Fruit fly (Drosophila melanogaster) whole organism, adult: Measurements from ENCODE around the gene CG8301.

Experiments
- CG11617 ChIP-seq: fragments of 200-800 bp; sonication (Bioruptor generic); optimal IDR thresholded peaks from 2 replicates; lab custom pipeline; 2017; ENCODE audit warnings: mild to moderate bottlenecking, missing biosample characterization, missing genetic modification reagents, missing genetic modification characterization
- CG12768 ChIP-seq: fragments of 200-800 bp; sonication (Bioruptor generic); optimal IDR thresholded peaks from 2 replicates; lab custom pipeline; 2017; ENCODE audit warnings: missing biosample characterization, missing genetic modification characterization, mild to moderate bottlenecking, moderate library complexity, missing genetic modification reagents
- CG14711 ChIP-seq: fragments of 200-800 bp; sonication (Bioruptor generic); optimal IDR thresholded peaks from 2 replicates; lab custom pipeline; 2018; ENCODE audit warnings: missing biosample characterization, mild to moderate bottlenecking, missing genetic modification characterization, moderate library complexity
- CG1620 ChIP-seq: fragments of 200-800 bp; sonication (Bioruptor generic); optimal IDR thresholded peaks from 2 replicates; lab custom pipeline; 2016; ENCODE audit warnings: missing biosample characterization, missing genetic modification characterization
- CG33017 ChIP-seq: fragments of 200-800 bp; sonication (Bioruptor generic); optimal IDR thresholded peaks from 2 replicates; lab custom pipeline; 2018; ENCODE audit warnings: missing biosample characterization, mild to moderate bottlenecking, missing genetic modification characterization, moderate library complexity
- CG5204 ChIP-seq: fragments of 200-800 bp; sonication (Bioruptor generic); optimal IDR thresholded peaks from 2 replicates; lab custom pipeline; 2016; ENCODE audit warnings: missing biosample characterization, missing genetic modification characterization
- CG7045 ChIP-seq: fragments of 200-800 bp; sonication (Bioruptor generic); optimal IDR thresholded peaks from 2 replicates; lab custom pipeline; 2017; ENCODE audit warnings: missing biosample characterization, mild to moderate bottlenecking, missing genetic modification characterization
- CG7101 ChIP-seq: fragments of 200-800 bp; sonication (Bioruptor generic); optimal IDR thresholded peaks from 2 replicates; lab custom pipeline; 2018; ENCODE audit warnings: missing biosample characterization, mild to moderate bottlenecking, missing genetic modification characterization, moderate library complexity
- Clk ChIP-seq: fragments of 200-800 bp; sonication (Bioruptor generic); optimal IDR thresholded peaks from 2 replicates; lab custom pipeline; 2017; ENCODE audit warnings: missing biosample characterization, missing genetic modification characterization
- Crg-1 ChIP-seq: fragments of 200-800 bp; sonication (Bioruptor generic); optimal IDR thresholded peaks from 2 replicates; lab custom pipeline; 2016; ENCODE audit warnings: missing biosample characterization, missing genetic modification characterization
- Hr96 ChIP-seq: fragments of 200-800 bp; sonication (Bioruptor generic); optimal IDR thresholded peaks from 2 replicates; lab custom pipeline; 2016; ENCODE audit warnings: missing biosample characterization, missing genetic modification characterization
- Mnt ChIP-seq: fragments of 200-800 bp; sonication (Bioruptor generic); optimal IDR thresholded peaks from 2 replicates; lab custom pipeline; 2016; ENCODE audit warnings: missing biosample characterization, mild to moderate bottlenecking, missing genetic modification characterization
- bab1 ChIP-seq: fragments of 200-800 bp; sonication (Bioruptor generic); optimal IDR thresholded peaks from 3 replicates; lab custom pipeline; 2019; ENCODE audit warnings: missing biosample characterization, mild to moderate bottlenecking, missing genetic modification characterization, moderate library complexity
- cic ChIP-seq: fragments of 200-800 bp; sonication (Bioruptor generic); optimal IDR thresholded peaks from 2 replicates; lab custom pipeline; 2017; ENCODE audit warnings: missing biosample characterization, mild to moderate bottlenecking, missing genetic modification characterization, moderate library complexity
- cnc ChIP-seq, 2 experiments: fragments of >200 bp; optimal IDR thresholded peaks; 2 replicates each; lab custom pipeline; 2017
- kay ChIP-seq: fragments of 200-800 bp; sonication (Bioruptor generic); peaks from one replicate; lab custom pipeline; 2016; ENCODE audit warnings: missing biosample characterization, missing genetic modification characterization, borderline replicate concordance
- ovo ChIP-seq: fragments of 200-800 bp; sonication (Bioruptor generic); optimal IDR thresholded peaks from 2 replicates; lab custom pipeline; 2016; ENCODE audit warnings: missing biosample characterization, missing genetic modification characterization
- pad ChIP-seq: fragments of 200-800 bp; sonication (Bioruptor generic); optimal IDR thresholded peaks from 3 replicates; lab custom pipeline; 2017; ENCODE audit warnings: missing biosample characterization, missing genetic modification characterization, mild to moderate bottlenecking, moderate library complexity, missing genetic modification reagents
- tj ChIP-seq: fragments of 200-800 bp; sonication (Bioruptor generic); optimal IDR thresholded peaks from 3 replicates; lab custom pipeline; 2017; ENCODE audit warnings: missing biosample characterization, mild to moderate bottlenecking, missing genetic modification characterization, moderate library complexity
- toe ChIP-seq: fragments of 200-800 bp; sonication (Bioruptor generic); optimal IDR thresholded peaks from 2 replicates; lab custom pipeline; 2016; ENCODE audit warnings: missing biosample characterization, missing genetic modification characterization

The CG8301 gene

dm6 chr3R:9581089-9581520, at the start of gene CG8301:
Gene CG8301 (plus strand): TSS chr3R:9581306.
- TF ChIP-seq CG14711 (tag; lab: Kevin White, UChicago) (peak; percentile 6), CG33017 (tag; lab: Kevin White, UChicago) (peak; percentile 29), cic (GFP tag; lab: Kevin White, UChicago) (peak; percentile 6), Mnt (GFP tag; lab: Kevin White, UChicago) (no peak), CG7045 (GFP tag; lab: Kevin White, UChicago) (peak; percentile 22), CG7101 (tag; lab: Kevin White, UChicago) (peak; percentile 25), ovo (GFP tag; lab: Kevin White, UChicago) (peak; percentile 97), Clk (GFP tag; lab: Kevin White, UChicago) (no peak), CG5204 (GFP tag; lab: Kevin White, UChicago) (no peak), CG1620 (GFP tag; lab: Kevin White, UChicago) (peak; percentile 0), tj (peak; percentile 26), CG11617 (GFP tag; lab: Kevin White, UChicago) (peak; percentile 26), bab1 (GFP tag; lab: Kevin White, UChicago) (peak; percentile 61), cnc (optimal IDR thresholded peaks at IDR 0.05; lab: Kevin White, UChicago) (no peak), CG12768 (GFP tag; lab: Kevin White, UChicago) (peak; percentile 36), Hr96 (GFP tag; lab: Kevin White, UChicago) (no peak)

- peak; percentile 56 for TF ChIP-seq kay (GFP tag; lab: Kevin White, UChicago)
- TF ChIP-seq CG33017 (tag; lab: Kevin White, UChicago) = no peak
- TF ChIP-seq ovo (GFP tag; lab: Kevin White, UChicago) = peak; percentile 64
- peak; percentile 85 for TF ChIP-seq cic (GFP tag; lab: Kevin White, UChicago)
- TF ChIP-seq Hr96 (GFP tag; lab: Kevin White, UChicago) = no peak
- peak; percentile 39 for TF ChIP-seq CG12768 (GFP tag; lab: Kevin White, UChicago)
Measured at dm6 chr3R:9532437-9533180, 48.5 kb upstream of the CG8301 start, which contains the start of gene by. Gene by (minus strand): TSS chr3R:9533011.

dm6 chr3R:9533181-9534124, 47.7 kb upstream of the CG8301 start:
- TF ChIP-seq CG7045 (GFP tag; lab: Kevin White, UChicago) = peak; percentile 96
- peak; percentile 88 for TF ChIP-seq CG33017 (tag; lab: Kevin White, UChicago)
- peak; percentile 87 for TF ChIP-seq Crg-1 (GFP tag; lab: Kevin White, UChicago)
- peak; percentile 99 for TF ChIP-seq CG11617 (GFP tag; lab: Kevin White, UChicago)
- TF ChIP-seq cic (GFP tag; lab: Kevin White, UChicago) = peak; percentile 72
- TF ChIP-seq kay (GFP tag; lab: Kevin White, UChicago) = peak; percentile 98
- peak; percentile 96 for TF ChIP-seq CG5204 (GFP tag; lab: Kevin White, UChicago)
- TF ChIP-seq pad (GFP tag; lab: Kevin White, UChicago) = peak; percentile 90
- TF ChIP-seq toe (GFP tag; lab: Kevin White, UChicago) = peak; percentile 94
- peak; percentile 84 for TF ChIP-seq bab1 (GFP tag; lab: Kevin White, UChicago)
- peak; percentile 95 for TF ChIP-seq CG12768 (GFP tag; lab: Kevin White, UChicago)
- peak; percentile 93 for TF ChIP-seq CG7101 (tag; lab: Kevin White, UChicago)
- peak; percentile 19 to 66 for TF ChIP-seq cnc (optimal IDR thresholded peaks at IDR 0.05; lab: Kevin White, UChicago)
- TF ChIP-seq CG14711 (tag; lab: Kevin White, UChicago) = peak; percentile 81
- TF ChIP-seq Mnt (GFP tag; lab: Kevin White, UChicago) = peak; percentile 82
- peak; percentile 89 for TF ChIP-seq tj
- peak; percentile 92 for TF ChIP-seq CG1620 (GFP tag; lab: Kevin White, UChicago)
- TF ChIP-seq ovo (GFP tag; lab: Kevin White, UChicago) = peak; percentile 57
- TF ChIP-seq Hr96 (GFP tag; lab: Kevin White, UChicago) = peak; percentile 88
- peak; percentile 93 for TF ChIP-seq Clk (GFP tag; lab: Kevin White, UChicago)

- TF ChIP-seq ovo (GFP tag; lab: Kevin White, UChicago) (no peak), Clk (GFP tag; lab: Kevin White, UChicago) (no peak), CG7045 (GFP tag; lab: Kevin White, UChicago) (peak; percentile 29), CG7101 (tag; lab: Kevin White, UChicago) (peak; percentile 70), Crg-1 (GFP tag; lab: Kevin White, UChicago) (no peak), bab1 (GFP tag; lab: Kevin White, UChicago) (peak; percentile 12), pad (GFP tag; lab: Kevin White, UChicago) (no peak), CG14711 (tag; lab: Kevin White, UChicago) (peak; percentile 68), CG33017 (tag; lab: Kevin White, UChicago) (peak; percentile 46), Mnt (GFP tag; lab: Kevin White, UChicago) (no peak), CG1620 (GFP tag; lab: Kevin White, UChicago) (peak; percentile 26), CG11617 (GFP tag; lab: Kevin White, UChicago) (peak; percentile 43)
Measured at dm6 chr3R:9534125-9534496, 47.0 kb upstream of the CG8301 start.
